Fruit fly (Drosophila melanogaster) whole organism, embryonic: ENCODE results near the gene uncNacbeta.

Experiments
- B-H1 ChIP-seq: fragments of 200-800 bp; sonication (Bioruptor generic); IDR thresholded peaks from 3 replicates; pipeline ENCODE4 v1.3.6; 2022; ENCODE audit warnings: missing biosample characterization, missing genetic modification characterization
- C15 ChIP-seq: fragments of 200-800 bp; sonication (Bioruptor generic); IDR thresholded peaks from 3 replicates; pipeline ENCODE4 v1.3.6; 2022; ENCODE audit warnings: missing biosample characterization, missing genetic modification characterization
- CG1024 ChIP-seq: fragments of 200-800 bp; sonication (Bioruptor generic); IDR thresholded peaks from 2 replicates; pipeline ENCODE4 v1.3.6; 2022; ENCODE audit warnings: missing biosample characterization, missing genetic modification characterization
- CG10654 ChIP-seq: fragments of 200-800 bp; sonication (Bioruptor generic); optimal IDR thresholded peaks from 2 replicates; lab custom pipeline; 2016; ENCODE audit warnings: missing biosample characterization, missing genetic modification characterization
- CG11247 ChIP-seq: fragments of 200-800 bp; sonication (Bioruptor generic); IDR thresholded peaks from 2 replicates; pipeline ENCODE4 v1.3.6; 2022; ENCODE audit warnings: missing biosample characterization, missing genetic modification characterization
- CG12104 ChIP-seq: fragments of 200-800 bp; sonication (Bioruptor generic); optimal IDR thresholded peaks from 3 replicates; lab custom pipeline; 2016; ENCODE audit warnings: missing biosample characterization, missing genetic modification characterization
- CG13287 ChIP-seq: fragments of 200-800 bp; sonication (Bioruptor generic); IDR thresholded peaks from 2 replicates; pipeline ENCODE4 v1.3.6; 2022; ENCODE audit warnings: missing biosample characterization, missing genetic modification characterization; ENCODE audit not compliant: partially characterized antibody
- CG15011 ChIP-seq: fragments of 200-800 bp; sonication (Bioruptor generic); optimal IDR thresholded peaks from 3 replicates; lab custom pipeline; 2018; ENCODE audit warnings: missing biosample characterization, mild to moderate bottlenecking, missing genetic modification characterization
- CG15073 ChIP-seq: fragments of 200-800 bp; sonication (Bioruptor generic); optimal IDR thresholded peaks from 2 replicates; lab custom pipeline; 2016; ENCODE audit warnings: missing biosample characterization, missing genetic modification characterization
- CG17385 ChIP-seq: fragments of 200-800 bp; sonication (Bioruptor generic); optimal IDR thresholded peaks from 3 replicates; lab custom pipeline; 2018; ENCODE audit warnings: missing biosample characterization, mild to moderate bottlenecking, missing genetic modification characterization
- CG17829 ChIP-seq: fragments of 200-800 bp; optimal IDR thresholded peaks from 2 replicates; lab custom pipeline; 2019; ENCODE audit warnings: missing biosample characterization, mild to moderate bottlenecking, missing genetic modification characterization, moderate library complexity
- CG18262 ChIP-seq: fragments of 200-800 bp; optimal IDR thresholded peaks from 3 replicates; lab custom pipeline; 2019; ENCODE audit warnings: missing biosample characterization, mild to moderate bottlenecking, missing genetic modification characterization, moderate library complexity
- CG3163 ChIP-seq: fragments of 200-800 bp; sonication (Bioruptor generic); optimal IDR thresholded peaks from 3 replicates; lab custom pipeline; 2016; ENCODE audit warnings: missing biosample characterization, missing genetic modification characterization
- CG4617 ChIP-seq: fragments of 200-800 bp; sonication (Bioruptor generic); optimal IDR thresholded peaks from 3 replicates; lab custom pipeline; 2016; ENCODE audit warnings: missing biosample characterization, missing genetic modification characterization, borderline replicate concordance
- CG6854 ChIP-seq: fragments of 200-800 bp; sonication (Bioruptor generic); optimal IDR thresholded peaks from 3 replicates; lab custom pipeline; 2017; ENCODE audit warnings: missing biosample characterization, mild to moderate bottlenecking, missing genetic modification characterization
- CG7556 ChIP-seq: fragments of 200-800 bp; sonication (Bioruptor generic); optimal IDR thresholded peaks from 2 replicates; lab custom pipeline; 2017; ENCODE audit warnings: missing biosample characterization, mild to moderate bottlenecking, missing genetic modification characterization
- CG8089 ChIP-seq: fragments of 200-800 bp; sonication (Bioruptor generic); optimal IDR thresholded peaks from 3 replicates; lab custom pipeline; 2016; ENCODE audit warnings: missing biosample characterization, missing genetic modification characterization
- CG8281 ChIP-seq: fragments of 200-800 bp; sonication (Bioruptor generic); optimal IDR thresholded peaks from 2 replicates; lab custom pipeline; 2018; ENCODE audit warnings: missing biosample characterization, mild to moderate bottlenecking, missing genetic modification characterization, moderate library complexity
- CG9727 ChIP-seq: fragments of 200-800 bp; sonication (Bioruptor generic); optimal IDR thresholded peaks from 3 replicates; lab custom pipeline; 2017; ENCODE audit warnings: missing biosample characterization, mild to moderate bottlenecking, missing genetic modification characterization
- Chrac-16 ChIP-seq: fragments of 200-800 bp; sonication (Bioruptor generic); optimal IDR thresholded peaks from 3 replicates; lab custom pipeline; 2016; ENCODE audit warnings: missing biosample characterization, missing genetic modification characterization
- CrebB ChIP-seq: fragments of 200-800 bp; sonication (Bioruptor generic); optimal IDR thresholded peaks from 3 replicates; lab custom pipeline; 2018; ENCODE audit warnings: missing biosample characterization, mild to moderate bottlenecking, missing genetic modification characterization
- D ChIP-seq, 2 experiments: fragments of 200-800 bp in 1 of 2; fragments of >200 bp in 1 of 2; sonication (Bioruptor generic) in 1 of 2; optimal IDR thresholded peaks; 2 replicates in 1 of 2; 3 replicates in 1 of 2; lab custom pipeline; 2017; ENCODE audit warnings: mild to moderate bottlenecking in 1 of 2, missing biosample characterization in 1 of 2, missing genetic modification characterization in 1 of 2, missing genetic modification reagents in 1 of 2
- Eip74EF ChIP-seq, 2 experiments: fragments of 200-800 bp in 1 of 2; fragments of >200 bp in 1 of 2; sonication (Bioruptor generic) in 1 of 2; optimal IDR thresholded peaks; 2 replicates each; lab custom pipeline; 2017 to 2019; ENCODE audit warnings: missing biosample characterization in 2 of 2, missing genetic modification characterization in 2 of 2, mild to moderate bottlenecking in 1 of 2, moderate library complexity in 1 of 2
- H15 ChIP-seq: fragments of 200-800 bp; sonication (Bioruptor generic); IDR thresholded peaks from 3 replicates; pipeline ENCODE4 v1.3.6; 2022; ENCODE audit warnings: missing biosample characterization, missing genetic modification characterization
- HLH3B ChIP-seq: fragments of 200-800 bp; sonication (Bioruptor generic); IDR thresholded peaks from 2 replicates; pipeline ENCODE4 v1.3.6; 2022; ENCODE audit warnings: missing biosample characterization, missing genetic modification characterization
- Lim3 ChIP-seq: fragments of 200-800 bp; sonication (Bioruptor generic); IDR thresholded peaks from 2 replicates; pipeline ENCODE4 v1.3.6; 2022; ENCODE audit warnings: missing biosample characterization, missing genetic modification characterization
- NC2β ChIP-seq: fragments of 200-800 bp; sonication (Bioruptor generic); optimal IDR thresholded peaks from 2 replicates; lab custom pipeline; 2016; ENCODE audit warnings: missing biosample characterization, missing genetic modification characterization
- Ptx1 ChIP-seq: fragments of 200-800 bp; sonication (Bioruptor generic); IDR thresholded peaks from 2 replicates; pipeline ENCODE4 v1.3.6; 2022; ENCODE audit warnings: missing biosample characterization, missing genetic modification characterization
- Rfx ChIP-seq: fragments of 200-800 bp; sonication (Bioruptor generic); IDR thresholded peaks from 2 replicates; pipeline ENCODE4 v1.3.6; 2022; ENCODE audit warnings: missing biosample characterization, missing genetic modification characterization
- Side ChIP-seq: fragments of 200-800 bp; sonication (Bioruptor generic); optimal IDR thresholded peaks from 2 replicates; lab custom pipeline; 2016; ENCODE audit warnings: missing biosample characterization, missing genetic modification characterization
- Sin3A ChIP-seq: fragments of >200 bp; optimal IDR thresholded peaks from 2 replicates; lab custom pipeline; 2018
- amos ChIP-seq: fragments of 200-800 bp; sonication (Bioruptor generic); IDR thresholded peaks from 2 replicates; pipeline ENCODE4 v1.3.6; 2022; ENCODE audit warnings: missing biosample characterization, missing genetic modification characterization; ENCODE audit not compliant: partially characterized antibody
- ato ChIP-seq: fragments of 200-800 bp; sonication (Bioruptor generic); IDR thresholded peaks from 2 replicates; pipeline ENCODE4 v1.3.6; 2022; ENCODE audit warnings: missing biosample characterization, missing genetic modification characterization; ENCODE audit not compliant: partially characterized antibody
- croc ChIP-seq: fragments of 200-800 bp; sonication (Bioruptor generic); conservative IDR thresholded peaks from 3 replicates; pipeline ENCODE4 v1.3.6; 2022; ENCODE audit warnings: missing biosample characterization, missing genetic modification characterization
- dmrt11E ChIP-seq: fragments of 200-800 bp; sonication (Bioruptor generic); optimal IDR thresholded peaks from 3 replicates; lab custom pipeline; 2018; ENCODE audit warnings: missing biosample characterization, mild to moderate bottlenecking, missing genetic modification characterization, moderate library complexity
- exex ChIP-seq: fragments of 200-800 bp; sonication (Bioruptor generic); optimal IDR thresholded peaks from 4 replicates; lab custom pipeline; 2018; ENCODE audit warnings: missing biosample characterization, mild to moderate bottlenecking, missing genetic modification characterization, moderate library complexity
- gcm ChIP-seq: fragments of 200-800 bp; sonication (Bioruptor generic); optimal IDR thresholded peaks from 2 replicates; lab custom pipeline; 2019; ENCODE audit warnings: missing biosample characterization, mild to moderate bottlenecking, missing genetic modification characterization, moderate library complexity
- ham ChIP-seq: fragments of 200-800 bp; sonication (Bioruptor generic); IDR thresholded peaks from 2 replicates; pipeline ENCODE4 v1.3.6; 2022; ENCODE audit warnings: missing biosample characterization, missing genetic modification characterization
- kni ChIP-seq: fragments of 200-800 bp; sonication (Bioruptor generic); optimal IDR thresholded peaks from 3 replicates; lab custom pipeline; 2017; ENCODE audit warnings: mild to moderate bottlenecking, missing biosample characterization, missing genetic modification reagents, missing genetic modification characterization
- mirr ChIP-seq: fragments of 200-800 bp; sonication (Bioruptor generic); optimal IDR thresholded peaks from 3 replicates; lab custom pipeline; 2018; ENCODE audit warnings: missing biosample characterization, mild to moderate bottlenecking, missing genetic modification characterization
- nerfin-1 ChIP-seq: fragments of 200-800 bp; sonication (Bioruptor generic); optimal IDR thresholded peaks from 3 replicates; lab custom pipeline; 2019; ENCODE audit warnings: missing biosample characterization, mild to moderate bottlenecking, missing genetic modification characterization, moderate library complexity
- p53 ChIP-seq: fragments of 200-800 bp; sonication (Bioruptor generic); optimal IDR thresholded peaks from 2 replicates; lab custom pipeline; 2016; ENCODE audit warnings: missing biosample characterization, missing genetic modification characterization
- pita ChIP-seq: fragments of 200-800 bp; sonication (Bioruptor generic); optimal IDR thresholded peaks from 2 replicates; lab custom pipeline; 2017; ENCODE audit warnings: missing biosample characterization, mild to moderate bottlenecking, missing genetic modification characterization
- pum ChIP-seq: fragments of 200-800 bp; sonication (Bioruptor generic); optimal IDR thresholded peaks from 2 replicates; lab custom pipeline; 2016; ENCODE audit warnings: missing biosample characterization, missing genetic modification characterization
- run ChIP-seq: fragments of 200-800 bp; sonication (Bioruptor generic); optimal IDR thresholded peaks from 3 replicates; lab custom pipeline; 2018; ENCODE audit warnings: missing biosample characterization, mild to moderate bottlenecking, missing genetic modification characterization
- sens ChIP-seq: fragments of 200-800 bp; sonication (Bioruptor generic); peaks from one replicate; lab custom pipeline; 2016; ENCODE audit warnings: missing biosample characterization, missing genetic modification characterization
- shn ChIP-seq: fragments of 200-800 bp; sonication (Bioruptor generic); optimal IDR thresholded peaks from 3 replicates; lab custom pipeline; 2016; ENCODE audit warnings: missing biosample characterization, missing genetic modification characterization
- sima ChIP-seq: fragments of 200-800 bp; sonication (Bioruptor generic); optimal IDR thresholded peaks from 2 replicates; lab custom pipeline; 2016; ENCODE audit warnings: missing biosample characterization, missing genetic modification characterization
- slp2 ChIP-seq: fragments of 200-800 bp; sonication (Bioruptor generic); optimal IDR thresholded peaks from 2 replicates; lab custom pipeline; 2016; ENCODE audit warnings: missing biosample characterization, missing genetic modification characterization
- zen2 ChIP-seq: fragments of 200-800 bp; sonication (Bioruptor generic); IDR thresholded peaks from 3 replicates; pipeline ENCODE4 v1.3.6; 2022; ENCODE audit warnings: missing biosample characterization, missing genetic modification characterization; ENCODE audit not compliant: partially characterized antibody
- zf30C ChIP-seq: fragments of 200-800 bp; sonication (Bioruptor generic); optimal IDR thresholded peaks from 3 replicates; lab custom pipeline; 2018; ENCODE audit warnings: missing biosample characterization, mild to moderate bottlenecking, missing genetic modification characterization

Gene uncNacbeta

dm6 chr2L:602439-602879, 38.8 kb upstream of the uncNacbeta start, which contains the start of gene CG13689 (continued):
- TF ChIP-seq Ptx1 (GFP tag; lab: Robert Waterston, UW) (peak; percentile 65), zen2 (GFP tag; lab: Robert Waterston, UW) (no peak), CG15011 (GFP tag; lab: Kevin White, UChicago) (no peak), CrebB (no peak), slp2 (GFP tag; lab: Kevin White, UChicago) (no peak), p53 (GFP tag; lab: Kevin White, UChicago) (no peak), zf30C (no peak), H15 (no peak), sens (GFP tag; lab: Kevin White, UChicago) (peak; percentile 92), CG17385 (GFP tag; lab: Kevin White, UChicago) (no peak), croc (GFP tag; lab: Robert Waterston, UW) (no peak), CG8281 (tag; lab: Kevin White, UChicago) (no peak), nerfin-1 (no peak), CG12104 (GFP tag; lab: Kevin White, UChicago) (peak; percentile 11), CG7556 (no peak), CG18262 (tag; lab: Kevin White, UChicago) (peak; percentile 53), gcm (GFP tag; lab: Kevin White, UChicago) (no peak), pum (GFP tag; lab: Kevin White, UChicago) (peak; percentile 35), Chrac-16 (peak; percentile 77), Sin3A (no peak), mirr (GFP tag; lab: Kevin White, UChicago) (no peak), D (optimal IDR thresholded peaks at IDR 0.05; lab: Kevin White, UChicago) (no peak), D (GFP tag; optimal IDR thresholded peaks at IDR 0.05; lab: Kevin White, UChicago) (no peak), CG15073 (GFP tag; lab: Kevin White, UChicago) (peak; percentile 11), shn (GFP tag; lab: Kevin White, UChicago) (no peak), CG6854 (no peak), Rfx (GFP tag; lab: Robert Waterston, UW) (peak; percentile 79), C15 (GFP tag; lab: Robert Waterston, UW) (no peak), CG9727 (GFP tag; lab: Kevin White, UChicago) (no peak), Side (GFP tag; lab: Kevin White, UChicago) (peak; percentile 29), B-H1 (no peak), Lim3 (GFP tag; lab: Robert Waterston, UW) (no peak), sima (GFP tag; lab: Kevin White, UChicago) (no peak), Eip74EF (GFP tag; optimal IDR thresholded peaks at IDR 0.05; lab: Kevin White, UChicago) (no peak), CG11247 (GFP tag; lab: Robert Waterston, UW) (peak; percentile 78), dmrt11E (tag; lab: Kevin White, UChicago) (peak; percentile 14), CG1024 (GFP tag; lab: Robert Waterston, UW) (peak; percentile 42), run (no peak), exex (tag; lab: Kevin White, UChicago) (no peak), ato (GFP tag; lab: Robert Waterston, UW) (no peak), NC2β (GFP tag; lab: Kevin White, UChicago) (peak; percentile 37), CG17829 (tag; lab: Kevin White, UChicago) (peak; percentile 77), kni (no peak), pita (GFP tag; lab: Kevin White, UChicago) (peak; percentile 17), CG3163 (no peak), HLH3B (no peak; the same call in 1 of the 2 replicates), CG13287 (GFP tag; lab: Robert Waterston, UW) (peak; percentile 64), CG10654 (peak; percentile 33), amos (GFP tag; lab: Robert Waterston, UW) (peak; percentile 13; the same call in 1 of the 2 replicates), ham (GFP tag; lab: Robert Waterston, UW) (no peak), CG4617 (GFP tag; lab: Kevin White, UChicago) (peak; percentile 74), CG8089 (GFP tag; lab: Kevin White, UChicago) (no peak)
